Worm (Caenorhabditis elegans) whole organism, L4 larva: Measurements from ENCODE around the gene ZK669.3.

Source experiments
- Y105C5A.15 ChIP-seq: fragments of 200-800 bp; sonication (Bioruptor generic); IDR thresholded peaks from 2 replicates; pipeline ENCODE4 v1.3.6; 2022; ENCODE audit warnings: missing genetic modification characterization, missing compliant biosample characterization
- ama-1 ChIP-seq: fragments of 150-350 bp; optimal IDR thresholded peaks from 2 replicates; lab custom pipeline; 2014; ENCODE audit warnings: inconsistent platforms, mixed read lengths

ce11 chrII:7946830-7947425, 6.0 kb downstream of the ZK669.3 start, which contains the start of gene ZK669.5:
- TF ChIP-seq ama-1 (lab: Kevin White, UChicago) (no peak), Y105C5A.15 (no peak)
